Fruit fly (Drosophila melanogaster) whole organism, embryonic: ENCODE data around the gene kirre.
A peak's percentile ranks its signal among the peaks of the same experiment; 100 is the strongest.

Source experiments
- B-H1 ChIP-seq: fragments of 200-800 bp; sonication (Bioruptor generic); IDR thresholded peaks from 3 replicates; pipeline ENCODE4 v1.3.6; 2022; ENCODE audit warnings: missing biosample characterization, missing genetic modification characterization
- Bgb ChIP-seq: fragments of 200-800 bp; sonication (Bioruptor generic); IDR thresholded peaks from 2 replicates; pipeline ENCODE4 v1.3.6; 2022; ENCODE audit warnings: missing biosample characterization, missing genetic modification characterization; ENCODE audit not compliant: partially characterized antibody
- CG10959 ChIP-seq: fragments of 200-800 bp; sonication (Bioruptor generic); IDR thresholded peaks from 2 replicates; pipeline ENCODE4 v1.3.6; 2022; ENCODE audit warnings: missing biosample characterization, missing genetic modification characterization
- CG11093 ChIP-seq: fragments of 200-800 bp; sonication (Bioruptor generic); IDR thresholded peaks from 3 replicates; pipeline ENCODE4 v1.3.6; 2022; ENCODE audit warnings: missing biosample characterization, missing genetic modification characterization
- CG11695 ChIP-seq: fragments of 200-800 bp; sonication (Bioruptor generic); IDR thresholded peaks from 3 replicates; pipeline ENCODE4 v1.3.6; 2022; ENCODE audit warnings: missing biosample characterization, missing genetic modification characterization
- CG11723 ChIP-seq: fragments of 200-800 bp; sonication (Bioruptor generic); optimal IDR thresholded peaks from 2 replicates; lab custom pipeline; 2017; ENCODE audit warnings: missing biosample characterization, mild to moderate bottlenecking, missing genetic modification characterization
- CG12299 ChIP-seq: fragments of 200-800 bp; sonication (Bioruptor generic); optimal IDR thresholded peaks from 2 replicates; lab custom pipeline; 2018; ENCODE audit warnings: missing biosample characterization, mild to moderate bottlenecking, missing genetic modification characterization
- CG12391 ChIP-seq: fragments of 200-800 bp; sonication (Bioruptor generic); optimal IDR thresholded peaks from 3 replicates; lab custom pipeline; 2018; ENCODE audit warnings: missing biosample characterization, mild to moderate bottlenecking, missing genetic modification characterization, moderate library complexity
- CG13894 ChIP-seq: fragments of 200-800 bp; sonication (Bioruptor generic); optimal IDR thresholded peaks from 3 replicates; lab custom pipeline; 2018; ENCODE audit warnings: missing biosample characterization, mild to moderate bottlenecking, missing genetic modification characterization, moderate library complexity
- CG15479 ChIP-seq: fragments of 200-800 bp; sonication (Bioruptor generic); optimal IDR thresholded peaks from 3 replicates; lab custom pipeline; 2019; ENCODE audit warnings: missing biosample characterization, mild to moderate bottlenecking, missing genetic modification characterization, moderate library complexity
- CG15514 ChIP-seq: fragments of 200-800 bp; sonication (Bioruptor generic); optimal IDR thresholded peaks from 3 replicates; lab custom pipeline; 2017; ENCODE audit warnings: missing biosample characterization, missing genetic modification characterization, mild to moderate bottlenecking, moderate library complexity, missing genetic modification reagents
- CG1647 ChIP-seq: fragments of 200-800 bp; sonication (Bioruptor generic); optimal IDR thresholded peaks from 3 replicates; lab custom pipeline; 2016; ENCODE audit warnings: missing biosample characterization, missing genetic modification characterization
- CG18599 ChIP-seq: fragments of 200-800 bp; sonication (Bioruptor generic); optimal IDR thresholded peaks from 3 replicates; lab custom pipeline; 2017; ENCODE audit warnings: missing biosample characterization, missing genetic modification characterization, mild to moderate bottlenecking, moderate library complexity, missing genetic modification reagents
- CG2116 ChIP-seq: fragments of 200-800 bp; sonication (Bioruptor generic); optimal IDR thresholded peaks from 3 replicates; lab custom pipeline; 2018; ENCODE audit warnings: missing biosample characterization, mild to moderate bottlenecking, missing genetic modification characterization
- CG2678 ChIP-seq: fragments of 200-800 bp; sonication (Bioruptor generic); optimal IDR thresholded peaks from 3 replicates; lab custom pipeline; 2019; ENCODE audit warnings: missing biosample characterization, mild to moderate bottlenecking, missing genetic modification characterization, moderate library complexity
- CG3065 ChIP-seq: fragments of 200-800 bp; sonication (Bioruptor generic); optimal IDR thresholded peaks from 2 replicates; lab custom pipeline; 2016; ENCODE audit warnings: missing biosample characterization, missing genetic modification characterization
- CG32772 ChIP-seq: fragments of 200-800 bp; sonication (Bioruptor generic); IDR thresholded peaks from 2 replicates; pipeline ENCODE4 v1.3.6; 2022; ENCODE audit warnings: missing biosample characterization, missing genetic modification characterization
- CG3407 ChIP-seq: fragments of 200-800 bp; sonication (Bioruptor generic); optimal IDR thresholded peaks from 2 replicates; lab custom pipeline; 2018; ENCODE audit warnings: missing biosample characterization, mild to moderate bottlenecking, missing genetic modification characterization
- CG34376 ChIP-seq: fragments of 200-800 bp; sonication (Bioruptor generic); optimal IDR thresholded peaks from 2 replicates; lab custom pipeline; 2018; ENCODE audit warnings: missing biosample characterization, mild to moderate bottlenecking, missing genetic modification characterization
- CG3995 ChIP-seq: fragments of 200-800 bp; sonication (Bioruptor generic); optimal IDR thresholded peaks from 3 replicates; lab custom pipeline; 2016; ENCODE audit warnings: missing biosample characterization, missing genetic modification characterization
- CG5180 ChIP-seq: fragments of 200-800 bp; sonication (Bioruptor generic); optimal IDR thresholded peaks from 3 replicates; lab custom pipeline; 2017; ENCODE audit warnings: missing biosample characterization, missing genetic modification characterization, mild to moderate bottlenecking, moderate library complexity, missing genetic modification reagents
- CG6254 ChIP-seq: fragments of 200-800 bp; sonication (Bioruptor generic); optimal IDR thresholded peaks from 3 replicates; lab custom pipeline; 2017; ENCODE audit warnings: mild to moderate bottlenecking, missing biosample characterization, missing genetic modification reagents, missing genetic modification characterization
- CG7372 ChIP-seq: fragments of 200-800 bp; sonication (Bioruptor generic); IDR thresholded peaks from 2 replicates; pipeline ENCODE4 v1.3.6; 2022; ENCODE audit warnings: missing biosample characterization, missing genetic modification characterization
- D ChIP-seq, 2 experiments: fragments of 200-800 bp in 1 of 2; fragments of >200 bp in 1 of 2; sonication (Bioruptor generic) in 1 of 2; optimal IDR thresholded peaks; 2 replicates in 1 of 2; 3 replicates in 1 of 2; lab custom pipeline; 2017; ENCODE audit warnings: mild to moderate bottlenecking in 1 of 2, missing biosample characterization in 1 of 2, missing genetic modification characterization in 1 of 2, missing genetic modification reagents in 1 of 2
- D19B ChIP-seq: fragments of 200-800 bp; sonication (Bioruptor generic); optimal IDR thresholded peaks from 2 replicates; lab custom pipeline; 2017; ENCODE audit warnings: missing biosample characterization, mild to moderate bottlenecking, missing genetic modification characterization
- Dad ChIP-seq: fragments of 200-800 bp; sonication (Bioruptor generic); optimal IDR thresholded peaks from 3 replicates; lab custom pipeline; 2016; ENCODE audit warnings: missing biosample characterization, missing genetic modification characterization
- Dbx ChIP-seq: fragments of 200-800 bp; sonication (Bioruptor generic); IDR thresholded peaks from 3 replicates; pipeline ENCODE4 v1.3.6; 2022; ENCODE audit warnings: missing biosample characterization, missing genetic modification characterization
- Fer1 ChIP-seq: fragments of 200-800 bp; sonication (Bioruptor generic); optimal IDR thresholded peaks from 2 replicates; lab custom pipeline; 2017; ENCODE audit warnings: missing biosample characterization, mild to moderate bottlenecking, missing genetic modification characterization
- H2.0 ChIP-seq: fragments of 200-800 bp; sonication (Bioruptor generic); IDR thresholded peaks from 2 replicates; pipeline ENCODE4 v1.3.6; 2022; ENCODE audit warnings: missing biosample characterization, missing genetic modification characterization
- HHEX ChIP-seq: fragments of 200-800 bp; sonication (Bioruptor generic); optimal IDR thresholded peaks from 3 replicates; lab custom pipeline; 2017; ENCODE audit warnings: missing biosample characterization, mild to moderate bottlenecking, missing genetic modification characterization, missing genetic modification reagents
- HLH54F ChIP-seq: fragments of 200-800 bp; sonication (Bioruptor generic); optimal IDR thresholded peaks from 3 replicates; lab custom pipeline; 2016; ENCODE audit warnings: missing biosample characterization, missing genetic modification characterization
- Hr78 ChIP-seq, 2 experiments: fragments of 200-800 bp in 1 of 2; fragments of >200 bp in 1 of 2; sonication (Bioruptor generic) in 1 of 2; optimal IDR thresholded peaks; 2 replicates each; lab custom pipeline; 2017 to 2019; ENCODE audit warnings: missing biosample characterization in 2 of 2, missing genetic modification characterization in 2 of 2, mild to moderate bottlenecking in 1 of 2, moderate library complexity in 1 of 2
- Oaz ChIP-seq: fragments of 200-800 bp; sonication (Bioruptor generic); IDR thresholded peaks from 2 replicates; pipeline ENCODE4 v1.3.6; 2022; ENCODE audit warnings: missing biosample characterization, missing genetic modification characterization
- Sin3A ChIP-seq: fragments of >200 bp; optimal IDR thresholded peaks from 2 replicates; lab custom pipeline; 2018
- Six4 ChIP-seq: fragments of 200-800 bp; sonication (Bioruptor generic); optimal IDR thresholded peaks from 2 replicates; lab custom pipeline; 2016; ENCODE audit warnings: missing biosample characterization, missing genetic modification characterization
- Stat92E ChIP-seq, 3 experiments: fragments of >200 bp in 2 of 3; fragments of 200-800 bp in 1 of 3; sonication (Bioruptor generic) in 1 of 3; optimal IDR thresholded peaks; 2 replicates each; lab custom pipeline; 2017 to 2019; ENCODE audit warnings: missing biosample characterization in 3 of 3, missing genetic modification characterization in 3 of 3, mild to moderate bottlenecking in 1 of 3, moderate library complexity in 1 of 3
- YL-1 ChIP-seq: fragments of 200-800 bp; sonication (Bioruptor generic); optimal IDR thresholded peaks from 3 replicates; lab custom pipeline; 2017; ENCODE audit warnings: missing biosample characterization, mild to moderate bottlenecking, missing genetic modification characterization
- ac ChIP-seq: fragments of 200-800 bp; sonication (Bioruptor generic); optimal IDR thresholded peaks from 3 replicates; lab custom pipeline; 2017; ENCODE audit warnings: missing biosample characterization, mild to moderate bottlenecking, missing genetic modification characterization
- al ChIP-seq: fragments of 200-800 bp; sonication (Bioruptor generic); IDR thresholded peaks from 2 replicates; pipeline ENCODE4 v1.3.6; 2022; ENCODE audit warnings: missing biosample characterization, missing genetic modification characterization
- cas ChIP-seq: fragments of 200-800 bp; sonication (Bioruptor generic); IDR thresholded peaks from 2 replicates; pipeline ENCODE4 v1.3.6; 2022; ENCODE audit warnings: missing biosample characterization, missing genetic modification characterization
- chn ChIP-seq: fragments of 200-800 bp; sonication (Bioruptor generic); optimal IDR thresholded peaks from 2 replicates; lab custom pipeline; 2016; ENCODE audit warnings: missing biosample characterization, missing genetic modification characterization
- crc ChIP-seq: fragments of 200-800 bp; sonication (Bioruptor generic); optimal IDR thresholded peaks from 2 replicates; lab custom pipeline; 2016; ENCODE audit warnings: missing biosample characterization, missing genetic modification characterization
- esg ChIP-seq: fragments of 200-800 bp; sonication (Bioruptor generic); conservative IDR thresholded peaks from 2 replicates; pipeline ENCODE4 v1.3.6; 2022; ENCODE audit warnings: missing biosample characterization, missing genetic modification characterization
- gce ChIP-seq: fragments of 200-800 bp; sonication (Bioruptor generic); IDR thresholded peaks from 3 replicates; pipeline ENCODE4 v1.3.6; 2022; ENCODE audit warnings: missing biosample characterization, missing genetic modification characterization
- peb ChIP-seq: fragments of 200-800 bp; sonication (Bioruptor generic); IDR thresholded peaks from 2 replicates; pipeline ENCODE4 v1.3.6; 2022; ENCODE audit warnings: missing biosample characterization, missing genetic modification characterization
- pum ChIP-seq: fragments of 200-800 bp; sonication (Bioruptor generic); optimal IDR thresholded peaks from 2 replicates; lab custom pipeline; 2016; ENCODE audit warnings: missing biosample characterization, missing genetic modification characterization
- sens-2 ChIP-seq: fragments of 200-800 bp; sonication (Bioruptor generic); IDR thresholded peaks from 2 replicates; pipeline ENCODE4 v1.3.6; 2022; ENCODE audit warnings: missing biosample characterization, missing genetic modification characterization
- sob ChIP-seq: fragments of 200-800 bp; sonication (Bioruptor generic); IDR thresholded peaks from 2 replicates; pipeline ENCODE4 v1.3.6; 2022; ENCODE audit warnings: missing biosample characterization, missing genetic modification characterization
- tx ChIP-seq: fragments of 200-800 bp; sonication (Bioruptor generic); optimal IDR thresholded peaks from 2 replicates; lab custom pipeline; 2016; ENCODE audit warnings: missing biosample characterization, missing genetic modification characterization

kirre gene

DNA sequence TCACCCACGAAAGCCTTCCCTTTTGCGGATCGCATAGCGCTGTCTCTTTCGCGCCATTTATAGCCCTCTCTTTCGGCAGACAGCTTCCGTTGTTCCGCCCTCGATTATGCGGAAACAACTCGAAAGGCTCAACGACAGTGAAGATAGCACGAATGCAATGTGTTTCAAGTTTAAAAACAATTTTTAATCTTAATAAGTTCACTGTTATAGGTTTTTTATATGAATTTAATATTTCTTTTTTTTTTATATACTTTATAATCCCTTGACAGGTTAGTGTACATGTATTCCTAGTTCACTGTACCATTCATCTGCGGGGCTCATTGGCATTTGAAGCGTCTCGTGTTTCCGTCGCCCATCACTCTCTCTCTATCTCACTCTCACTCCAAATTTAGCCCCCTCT is 356.1 kb downstream of the kirre start (continued):
- TF ChIP-seq al (GFP tag; lab: Robert Waterston, UW) = no peak
- TF ChIP-seq Dbx (GFP tag; lab: Robert Waterston, UW) = no peak
- TF ChIP-seq CG11093 (GFP tag; lab: Robert Waterston, UW) = no peak
- TF ChIP-seq CG10959 (GFP tag; lab: Robert Waterston, UW) = peak; percentile 55; the same call in 1 of the 2 replicates
- TF ChIP-seq CG1647 (GFP tag; lab: Kevin White, UChicago) = no peak
- no peak for TF ChIP-seq chn (GFP tag; lab: Kevin White, UChicago)
- no peak for TF ChIP-seq CG11723 (GFP tag; lab: Kevin White, UChicago)
- no peak for TF ChIP-seq peb (GFP tag; lab: Robert Waterston, UW)

dm6 chrX:3097008-3097407 is 356.8 kb downstream of the kirre start:
- TF ChIP-seq CG7372 (GFP tag; lab: Robert Waterston, UW) (peak; percentile 81), CG15479 (GFP tag; lab: Kevin White, UChicago) (no peak), CG2678 (tag; lab: Kevin White, UChicago) (peak; percentile 92), sens-2 (GFP tag; lab: Robert Waterston, UW) (peak; percentile 92), Oaz (GFP tag; lab: Robert Waterston, UW) (peak; percentile 67), YL-1 (GFP tag; lab: Kevin White, UChicago) (peak; percentile 37), Dad (GFP tag; lab: Kevin White, UChicago) (peak; percentile 90), gce (GFP tag; lab: Robert Waterston, UW) (peak; percentile 86), crc (GFP tag; lab: Kevin White, UChicago) (peak; percentile 79), Fer1 (peak; percentile 79), CG34376 (GFP tag; lab: Kevin White, UChicago) (peak; percentile 8), CG11695 (GFP tag; lab: Robert Waterston, UW) (peak; percentile 72), cas (GFP tag; lab: Robert Waterston, UW) (peak; percentile 51; the same call in 1 of the 2 replicates), CG2116 (GFP tag; lab: Kevin White, UChicago) (peak; percentile 46), D (optimal IDR thresholded peaks at IDR 0.05; lab: Kevin White, UChicago) (no peak), D (GFP tag; optimal IDR thresholded peaks at IDR 0.05; lab: Kevin White, UChicago) (peak; percentile 97), CG5180 (GFP tag; lab: Kevin White, UChicago) (peak; percentile 81), Bgb (no peak), HHEX (peak; percentile 89), CG32772 (GFP tag; lab: Robert Waterston, UW) (peak; percentile 92), sob (peak; percentile 83), CG3065 (GFP tag; lab: Kevin White, UChicago) (peak; percentile 91), HLH54F (peak; percentile 86), CG15514 (GFP tag; lab: Kevin White, UChicago) (peak; percentile 45), Sin3A (lab: Kevin White, UChicago) (no peak), tx (GFP tag; lab: Kevin White, UChicago) (peak; percentile 93), CG6254 (GFP tag; lab: Kevin White, UChicago) (peak; percentile 93), CG18599 (GFP tag; lab: Kevin White, UChicago) (peak; percentile 85), B-H1 (GFP tag; lab: Robert Waterston, UW) (peak; percentile 83), CG12391 (tag; lab: Kevin White, UChicago) (peak; percentile 95), Six4 (GFP tag; lab: Kevin White, UChicago) (peak; percentile 96), esg (GFP tag; lab: Robert Waterston, UW) (peak; percentile 88), Stat92E (GFP tag; optimal IDR thresholded peaks at IDR 0.05; lab: Kevin White, UChicago) (peak in 1 of 3 experiments; percentile 86), CG12299 (tag; lab: Kevin White, UChicago) (peak; percentile 79), H2.0 (GFP tag; lab: Robert Waterston, UW) (peak; percentile 89), Hr78 (GFP tag; optimal IDR thresholded peaks at IDR 0.05; lab: Kevin White, UChicago) (peak in 1 of 2 experiments; percentile 78), CG13894 (tag; lab: Kevin White, UChicago) (no peak), ac (peak; percentile 90), CG3995 (GFP tag; lab: Kevin White, UChicago) (peak; percentile 14), D19B (peak; percentile 28), CG3407 (GFP tag; lab: Kevin White, UChicago) (peak; percentile 92), pum (GFP tag; lab: Kevin White, UChicago) (peak; percentile 95)
